Worm (Caenorhabditis elegans): ENCODE results near the gene K05F1.8.
"Not testable (repeated sequence)": the region's sequence is repeated elsewhere in the genome, so short reads cannot be mapped to it uniquely, and the experiment has no call there.

Gene K05F1.8

ce11 chrII:5768274-5768820 lies 31.1 kb downstream of the K05F1.8 start:
- TF ChIP-seq nhr-28 (tag; optimal IDR thresholded peaks at IDR 0.05) = peak; percentile 6
- TF ChIP-seq unc-62 (GFP tag; optimal IDR thresholded peaks at IDR 0.05 in 1 of 2) = peak in 1 of 2 experiments; percentile 44
- no peak for TF ChIP-seq unc-62 (tag; optimal IDR thresholded peaks at IDR 0.05)
- TF ChIP-seq snpc-1.2 (GFP tag; IDR thresholded peaks at IDR 0.05) = no peak

ce11 chrII:5765318-5765717 lies 34.1 kb downstream of the K05F1.8 start, which contains the start of gene ifb-1:
ifb-1 (plus strand) TSS chrII:5765618.
- TF ChIP-seq ceh-62 (tag; optimal IDR thresholded peaks at IDR 0.05) = no peak
- no peak for TF ChIP-seq ztf-7 (tag; optimal IDR thresholded peaks at IDR 0.05)
- TF ChIP-seq F49E8.2 (tag; optimal IDR thresholded peaks at IDR 0.05; ENCODE audit: borderline replicate concordance) = no peak
- TF ChIP-seq zip-11 (GFP tag; IDR thresholded peaks at IDR 0.05) = no peak
- TF ChIP-seq F26F4.8 (GFP tag; conservative IDR thresholded peaks at IDR 0.05) = no peak
- TF ChIP-seq F10B5.3 (tag; optimal IDR thresholded peaks at IDR 0.05) = no peak
- no peak for TF ChIP-seq attf-4 (tag; optimal IDR thresholded peaks at IDR 0.05)
- no peak for TF ChIP-seq Y48G9A.11 (GFP tag; IDR thresholded peaks at IDR 0.05)

- TF ChIP-seq nhr-25 (tag; optimal IDR thresholded peaks at IDR 0.05; ENCODE audit: borderline replicate concordance, insufficient read depth); ama-1 (optimal IDR thresholded peaks at IDR 0.05); fkh-10 (GFP tag; optimal IDR thresholded peaks at IDR 0.05): not testable (repeated sequence)
Measured at ce11 chrII:5757656-5758055, 41.8 kb downstream of the K05F1.8 start, which contains the start of the genes F10C1.3 and F10C1.23. F10C1.3 (minus strand) TSS chrII:5757756. F10C1.23 (plus strand) TSS chrII:5758040.

- TF ChIP-seq mep-1 (tag; optimal IDR thresholded peaks at IDR 0.05) = no peak
- TF ChIP-seq mes-2 (tag; optimal IDR thresholded peaks at IDR 0.05; ENCODE audit: poor library complexity, severe bottlenecking) = no peak
- no peak for TF ChIP-seq set-16 (GFP tag; IDR thresholded peaks at IDR 0.05)
Measured at ce11 chrII:5754168-5754567, 45.3 kb downstream of the K05F1.8 start, which contains the start of gene F10C1.8. F10C1.8 (plus strand) TSS chrII:5754468.

ce11 chrII:5751353-5751752 lies 48.1 kb downstream of the K05F1.8 start:
- TF ChIP-seq F37D6.2 (tag; optimal IDR thresholded peaks at IDR 0.05) (no peak), tra-1 (GFP tag; IDR thresholded peaks at IDR 0.05) (0 out of 2 replicates have a peak, but pooled peaks have one; percentile 49), snpc-1.2 (GFP tag; IDR thresholded peaks at IDR 0.05) (no peak), hlh-11 (tag; optimal IDR thresholded peaks at IDR 0.05) (peak; percentile 60), pqm-1 (tag; optimal IDR thresholded peaks at IDR 0.05) (peak; percentile 92), ama-1 (optimal IDR thresholded peaks at IDR 0.05) (peak; percentile 8), zip-11 (GFP tag; IDR thresholded peaks at IDR 0.05) (no peak), lsy-2 (tag; optimal IDR thresholded peaks at IDR 0.05) (no peak), nhr-25 (tag; optimal IDR thresholded peaks at IDR 0.05; ENCODE audit: borderline replicate concordance, insufficient read depth) (no peak), daf-16 (GFP tag; optimal IDR thresholded peaks at IDR 0.05) (no peak), daf-16 (tag; optimal IDR thresholded peaks at IDR 0.05) (peak; percentile 79), mxl-3 (GFP tag; optimal IDR thresholded peaks at IDR 0.05) (peak; percentile 17), dve-1 (tag; optimal IDR thresholded peaks at IDR 0.05; ENCODE audit: insufficient read depth) (peak; percentile 77), vab-7 (GFP tag; IDR thresholded peaks at IDR 0.05) (no peak), ceh-82 (tag; optimal IDR thresholded peaks at IDR 0.05) (no peak), saeg-2 (GFP tag; IDR thresholded peaks at IDR 0.05) (no peak), ZK546.5 (tag; optimal IDR thresholded peaks at IDR 0.05) (no peak), lin-13 (GFP tag; optimal IDR thresholded peaks at IDR 0.05) (no peak), spr-3 (GFP tag; optimal IDR thresholded peaks at IDR 0.05) (no peak), ZK337.2 (GFP tag; IDR thresholded peaks at IDR 0.05) (no peak), aha-1 (tag) (peak; percentile 17), mes-2 (tag; optimal IDR thresholded peaks at IDR 0.05; ENCODE audit: poor library complexity, severe bottlenecking) (peak; percentile 9), php-3 (GFP tag; IDR thresholded peaks at IDR 0.05) (no peak; the same call in 1 of the 2 replicates), F10B5.3 (tag; optimal IDR thresholded peaks at IDR 0.05) (no peak), nhr-6 (tag; optimal IDR thresholded peaks at IDR 0.05) (no peak), nhr-28 (tag; optimal IDR thresholded peaks at IDR 0.05) (peak; percentile 85), sdz-12 (GFP tag; optimal IDR thresholded peaks at IDR 0.05) (no peak), zip-2 (tag; optimal IDR thresholded peaks at IDR 0.05) (no peak), ztf-7 (tag; optimal IDR thresholded peaks at IDR 0.05) (no peak), dmd-6 (GFP tag; IDR thresholded peaks at IDR 0.05) (peak; percentile 72), nhr-77 (tag; optimal IDR thresholded peaks at IDR 0.05) (peak; percentile 69), ceh-62 (tag; optimal IDR thresholded peaks at IDR 0.05) (no peak), lin-39 (tag; optimal IDR thresholded peaks at IDR 0.05) (no peak)

Data from whole organism, L4 larva.